Worm (Caenorhabditis elegans) whole organism, L4/young adult: ENCODE measurements around the gene fat-7.

Experiments used
- W03F9.2 ChIP-seq: fragments of 150-350 bp; optimal IDR thresholded peaks from 2 replicates; lab custom pipeline; 2014; ENCODE audit warnings: missing biosample characterization, missing genetic modification characterization
- dao-5 ChIP-seq: sonication (generic microtip); optimal IDR thresholded peaks from 2 replicates; lab custom pipeline; 2016; ENCODE audit warnings: missing genotype, missing genetic modification characterization, moderate library complexity, missing compliant biosample characterization
- him-1 ChIP-seq: sonication (generic microtip); optimal IDR thresholded peaks from 2 replicates; lab custom pipeline; 2016; ENCODE audit warnings: missing genotype, missing genetic modification reagents, missing genetic modification characterization, missing compliant biosample characterization

The fat-7 gene

ce11 chrV:7132248-7132647 lies 20.7 kb downstream of the fat-7 start, which contains the start of gene sre-10:
TSS of gene sre-10 (plus strand) at chrV:7132548.
- TF ChIP-seq W03F9.2 (no peak), him-1 (tag; lab: Kevin White, UChicago) (no peak), dao-5 (tag; lab: Kevin White, UChicago) (no peak)

- TF ChIP-seq W03F9.2 (no peak), dao-5 (tag; lab: Kevin White, UChicago) (no peak), him-1 (tag; lab: Kevin White, UChicago) (no peak)
Measured at ce11 chrV:7130974-7131373, 22.0 kb downstream of the fat-7 start, which contains the start of gene srx-36. TSS of gene srx-36 (minus strand) at chrV:7131074.

DNA sequence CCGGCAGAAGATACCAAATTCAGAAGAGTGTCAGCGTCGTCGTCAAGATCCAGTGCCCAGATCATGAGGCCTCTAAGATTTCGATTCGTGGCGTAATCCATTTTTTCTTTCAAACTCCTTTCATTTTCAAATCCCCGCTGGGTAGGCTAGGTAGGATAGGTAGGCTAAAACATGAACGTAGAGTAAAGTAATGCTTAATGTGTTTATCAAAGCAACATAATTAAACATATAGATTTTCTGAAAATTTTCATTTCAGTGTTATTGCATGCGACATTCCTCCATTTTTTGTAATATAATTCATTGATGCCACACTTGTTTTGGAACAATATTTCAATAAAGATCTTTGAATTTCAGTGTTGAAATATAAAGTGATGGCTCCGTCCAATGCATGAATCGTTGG lies 23.5 kb downstream of the fat-7 start, which contains the start of gene T01C4.8:
Gene T01C4.8, minus strand, starts transcription at position 101 of the 400 bp plus-strand sequence.
- TF ChIP-seq dao-5 (tag; lab: Kevin White, UChicago) (no peak), him-1 (tag; lab: Kevin White, UChicago) (no peak), W03F9.2 (no peak)

DNA sequence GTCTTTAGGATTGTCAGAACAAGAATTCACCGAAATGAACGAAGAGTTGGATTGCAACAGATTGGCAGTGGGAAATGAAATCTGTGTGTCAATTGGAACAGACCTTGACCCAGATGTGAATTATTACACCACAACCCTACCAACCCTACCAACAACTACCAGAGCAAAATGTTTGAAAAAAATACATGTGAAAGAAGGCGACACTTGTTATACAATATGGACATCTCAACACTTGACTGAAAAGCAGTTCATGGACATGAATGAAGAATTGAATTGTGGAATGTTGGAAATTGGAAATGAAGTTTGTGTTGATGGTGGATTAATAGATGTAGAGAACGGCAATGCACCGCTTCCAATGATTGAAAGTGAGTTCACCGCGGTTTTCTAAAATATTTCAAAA lies 29.0 kb downstream of the fat-7 start:
- no peak for TF ChIP-seq him-1 (tag; lab: Kevin White, UChicago)
- TF ChIP-seq dao-5 (tag; lab: Kevin White, UChicago) = no peak
- no peak for TF ChIP-seq W03F9.2

ce11 chrV:7123188-7123708 lies 29.7 kb downstream of the fat-7 start, which contains the start of gene lmd-5:
TSS of gene lmd-5 (plus strand) at chrV:7123658.
- TF ChIP-seq W03F9.2 = no peak
- no peak for TF ChIP-seq him-1 (tag; lab: Kevin White, UChicago)
- no peak for TF ChIP-seq dao-5 (tag; lab: Kevin White, UChicago)

DNA sequence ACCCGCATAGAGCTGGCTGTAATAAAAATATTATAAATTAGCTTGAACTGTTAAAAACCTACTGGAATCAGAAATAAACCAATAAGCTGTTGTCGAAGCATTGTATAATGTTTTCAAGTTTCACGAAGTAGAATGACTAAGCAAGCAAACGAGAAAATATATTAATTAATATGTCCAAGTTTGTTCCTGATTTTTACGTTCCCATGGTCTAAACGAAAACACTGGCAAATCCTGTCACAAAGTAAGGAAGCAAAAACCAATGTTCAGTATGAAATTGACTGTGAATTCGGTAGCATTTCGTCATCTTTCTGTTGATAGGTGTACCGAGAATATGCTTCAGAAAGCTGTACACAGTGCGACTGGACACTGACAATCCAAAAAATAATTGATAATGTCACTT lies 32.8 kb downstream of the fat-7 start, which contains the start of gene srx-34:
Gene srx-34, minus strand, starts transcription at position 101 of the 400 bp plus-strand sequence.
- TF ChIP-seq dao-5 (tag; lab: Kevin White, UChicago) (no peak), him-1 (tag; lab: Kevin White, UChicago) (no peak), W03F9.2 (no peak)

DNA sequence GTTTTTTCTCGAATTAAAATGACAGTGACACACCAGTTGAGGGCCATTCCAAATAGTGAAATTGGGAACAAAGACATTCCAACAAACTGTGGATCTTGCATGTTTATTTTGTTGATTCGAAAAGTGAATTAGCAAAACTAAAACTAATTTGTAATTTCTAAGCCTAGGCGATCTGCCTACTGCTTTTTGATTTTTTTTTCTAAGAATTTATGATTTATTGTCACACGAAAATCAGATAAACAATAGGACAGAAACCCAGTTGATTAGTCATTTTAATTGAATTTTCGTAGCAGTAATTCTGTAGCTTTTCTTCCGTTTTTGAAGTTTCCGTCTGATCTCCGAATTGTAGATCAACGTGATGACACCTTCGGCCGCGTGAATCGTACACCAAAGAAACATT lies 34.1 kb downstream of the fat-7 start, which contains the start of gene srx-33:
Gene srx-33, minus strand, starts transcription at position 101 of the 400 bp plus-strand sequence.
- TF ChIP-seq dao-5 (tag; lab: Kevin White, UChicago) = no peak
- no peak for TF ChIP-seq him-1 (tag; lab: Kevin White, UChicago)
- no peak for TF ChIP-seq W03F9.2

ce11 chrV:7112223-7112622 lies 40.7 kb downstream of the fat-7 start:
- no peak for TF ChIP-seq W03F9.2
- no peak for TF ChIP-seq him-1 (tag; lab: Kevin White, UChicago)
- no peak for TF ChIP-seq dao-5 (tag; lab: Kevin White, UChicago)

DNA sequence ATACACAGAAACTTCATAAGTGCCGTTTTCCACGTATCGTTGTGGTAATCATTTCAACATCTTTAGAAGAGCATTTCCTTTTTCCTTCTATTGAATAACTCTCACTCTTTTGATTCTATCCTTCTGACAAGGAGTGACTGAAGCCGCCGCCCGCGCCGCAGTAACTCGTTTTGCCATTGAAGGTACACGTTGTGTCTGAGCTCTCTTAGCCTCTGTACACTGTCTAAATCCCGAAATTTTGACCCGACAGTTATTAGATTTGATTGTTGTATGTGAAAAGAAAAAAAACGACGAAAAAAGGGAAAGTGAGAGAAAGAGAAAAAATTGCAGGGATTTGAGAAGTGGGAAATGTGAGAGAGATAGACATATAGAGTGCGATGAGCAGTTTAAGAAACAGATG lies 41.7 kb downstream of the fat-7 start:
- TF ChIP-seq W03F9.2 (no peak), dao-5 (tag; lab: Kevin White, UChicago) (no peak), him-1 (tag; lab: Kevin White, UChicago) (no peak)

ce11 chrV:7110370-7110769 lies 42.6 kb downstream of the fat-7 start:
- no peak for TF ChIP-seq him-1 (tag; lab: Kevin White, UChicago)
- no peak for TF ChIP-seq W03F9.2
- no peak for TF ChIP-seq dao-5 (tag; lab: Kevin White, UChicago)

DNA sequence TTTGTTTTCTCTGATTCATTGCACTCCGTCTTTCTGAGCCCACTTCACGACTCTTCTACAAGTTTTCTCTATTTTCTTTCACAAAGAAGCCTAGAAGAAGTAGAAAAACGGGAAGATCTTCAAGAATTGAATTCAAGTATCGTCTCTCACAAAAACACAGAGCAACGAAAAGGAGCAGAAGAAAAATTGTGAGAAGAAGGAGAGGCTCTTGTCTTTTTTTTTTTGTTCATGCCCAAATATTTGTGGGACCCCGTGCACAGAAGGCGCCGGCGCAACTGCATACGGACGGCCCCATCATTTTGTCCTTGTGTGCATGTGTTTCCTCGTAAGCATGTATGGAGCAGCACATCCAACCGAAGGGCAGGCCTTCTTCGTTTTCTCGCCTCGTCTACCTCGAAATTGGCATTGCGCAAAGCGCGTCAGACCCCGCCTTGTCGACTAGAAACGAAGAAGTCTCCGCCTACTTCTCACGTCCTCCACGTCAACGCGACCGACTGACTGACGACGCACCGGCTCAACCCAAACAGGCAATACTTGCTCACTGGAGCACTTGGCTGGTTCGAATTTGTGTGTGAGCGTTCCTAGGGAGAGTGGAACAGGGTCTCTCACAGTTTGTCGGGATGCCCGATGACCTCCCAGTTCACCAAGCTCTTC lies 46.3 kb downstream of the fat-7 start:
- TF ChIP-seq dao-5 (tag; lab: Kevin White, UChicago) (no peak), him-1 (tag; lab: Kevin White, UChicago) (peak; percentile 17), W03F9.2 (no peak)

DNA sequence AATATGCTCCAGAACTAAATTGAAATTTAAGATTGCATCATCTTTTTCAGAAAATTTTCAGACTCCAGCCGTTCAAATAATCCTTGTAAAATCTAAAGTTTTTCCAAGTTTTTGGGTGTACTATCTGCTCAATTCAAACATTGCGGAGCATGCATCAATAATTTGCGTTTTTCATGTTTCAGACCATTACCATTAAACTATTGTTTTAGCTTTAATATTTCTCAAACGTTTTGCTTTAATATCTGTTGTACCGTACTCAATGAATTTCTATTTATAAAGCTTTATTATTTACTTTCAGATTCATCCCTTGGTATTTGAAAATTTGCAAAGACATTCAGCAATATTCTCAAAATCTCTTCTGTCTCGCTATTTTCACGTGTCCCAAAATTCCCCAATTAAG lies 49.7 kb downstream of the fat-7 start, which contains the start of gene odr-2:
Gene odr-2, plus strand, starts transcription at position 301 of the 400 bp plus-strand sequence.
- TF ChIP-seq him-1 (tag; lab: Kevin White, UChicago) = no peak
- no peak for TF ChIP-seq dao-5 (tag; lab: Kevin White, UChicago)
- TF ChIP-seq W03F9.2 = no peak
